Worm (Caenorhabditis elegans) whole organism, L4 larva: ENCODE measurements around the gene sth-1.

ENCODE experiments used
- fkh-10 ChIP-seq: fragments of 150-350 bp; optimal IDR thresholded peaks from 2 replicates; lab custom pipeline; 2014; ENCODE audit warnings: missing biosample characterization, missing genetic modification reagents, missing genetic modification characterization
- nhr-237 ChIP-seq: sonication (generic microtip); optimal IDR thresholded peaks from 2 replicates; lab custom pipeline; 2017; ENCODE audit warnings: missing biosample characterization, missing genetic modification characterization
- nhr-76 ChIP-seq: fragments of 150-350 bp; optimal IDR thresholded peaks from 2 replicates; lab custom pipeline; 2014; ENCODE audit warnings: missing biosample characterization, missing genetic modification characterization
- pqm-1 ChIP-seq: sonication (generic microtip); optimal IDR thresholded peaks from 2 replicates; lab custom pipeline; 2017; ENCODE audit warnings: missing biosample characterization, missing genetic modification characterization
- skn-1 ChIP-seq: fragments of 150-350 bp; optimal IDR thresholded peaks from 2 replicates; lab custom pipeline; 2014; ENCODE audit warnings: missing biosample characterization, missing genetic modification characterization
- snpc-1.2 ChIP-seq: fragments of 200-800 bp; sonication (Bioruptor generic); IDR thresholded peaks from 2 replicates; pipeline ENCODE4 v1.3.6; 2022; ENCODE audit warnings: missing genetic modification reagents, missing genetic modification characterization, missing compliant biosample characterization
- unc-130 ChIP-seq: sonication (generic microtip); optimal IDR thresholded peaks from 2 replicates; lab custom pipeline; 2016; ENCODE audit warnings: missing genetic modification reagents, missing genetic modification characterization, missing compliant biosample characterization

DNA sequence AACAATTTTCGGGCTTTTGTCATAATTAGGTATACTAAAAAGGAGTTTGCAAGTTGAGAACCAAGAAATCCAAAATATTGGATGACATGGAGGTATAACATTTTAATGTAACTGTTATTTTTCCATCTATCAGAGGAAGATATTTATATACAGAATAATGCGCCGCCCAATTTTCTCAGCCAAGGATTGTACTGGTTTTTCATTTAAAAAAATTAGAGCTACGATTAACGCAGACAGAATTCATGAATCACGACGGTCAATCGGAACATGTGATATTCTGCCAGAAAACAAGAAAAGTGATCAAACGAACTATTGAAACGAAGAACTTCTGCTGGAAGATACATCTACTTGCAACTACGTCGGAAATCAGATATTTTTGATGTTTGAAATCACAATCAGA, 46.3 kb downstream of the sth-1 start, which contains the start of gene str-145:
- no peak for TF ChIP-seq nhr-237
- TF ChIP-seq snpc-1.2, result no peak
- no peak for TF ChIP-seq unc-130
- no peak for TF ChIP-seq nhr-76 (tag; lab: Kevin White, UChicago)
- TF ChIP-seq pqm-1 (tag; lab: Kevin White, UChicago), result no peak
- TF ChIP-seq fkh-10 (GFP tag; lab: Kevin White, UChicago), result no peak
- no peak for TF ChIP-seq skn-1 (tag; lab: Kevin White, UChicago)
